Worm (Caenorhabditis elegans) whole organism, midembryonic: Measurements from ENCODE around the gene T24D5.2.

ENCODE experiments used
- T22C8.4 ChIP-seq: fragments of 200-800 bp; sonication (Bioruptor generic); IDR thresholded peaks from 2 replicates; pipeline ENCODE4 v1.3.6; 2022; ENCODE audit warnings: missing genetic modification characterization, missing compliant biosample characterization
- cog-1 ChIP-seq: sonication (generic microtip); optimal IDR thresholded peaks from 2 replicates; lab custom pipeline; 2016; ENCODE audit warnings: missing genetic modification characterization, missing compliant biosample characterization
- flt-1 ChIP-seq: fragments of 200-800 bp; sonication (Bioruptor generic); IDR thresholded peaks from 2 replicates; pipeline ENCODE4 v1.3.6; 2022; ENCODE audit warnings: missing genetic modification characterization, missing compliant biosample characterization
- klf-2 ChIP-seq: fragments of 200-800 bp; sonication (Bioruptor generic); conservative IDR thresholded peaks from 2 replicates; pipeline ENCODE4 v1.3.6; 2022; ENCODE audit warnings: missing genetic modification reagents, missing genetic modification characterization, missing compliant biosample characterization
- med-1 ChIP-seq: sonication (generic microtip); optimal IDR thresholded peaks from 2 replicates; lab custom pipeline; 2017; ENCODE audit warnings: missing genetic modification characterization, mild to moderate bottlenecking, missing compliant biosample characterization, antibody characterized with exemption, missing genetic modification reagents; ENCODE audit not compliant: insufficient read depth
- ref-1 ChIP-seq: fragments of 200-800 bp; sonication (Bioruptor generic); conservative IDR thresholded peaks from 2 replicates; pipeline ENCODE4 v1.3.6; 2022; ENCODE audit warnings: missing genetic modification reagents, missing genetic modification characterization, missing compliant biosample characterization
- tab-1 ChIP-seq: fragments of 200-800 bp; sonication (Bioruptor generic); IDR thresholded peaks from 2 replicates; pipeline ENCODE4 v1.3.6; 2022; ENCODE audit warnings: missing genetic modification characterization, missing compliant biosample characterization
- ztf-23 ChIP-seq: fragments of 200-800 bp; sonication (Bioruptor generic); IDR thresholded peaks from 2 replicates; pipeline ENCODE4 v1.3.6; 2022; ENCODE audit warnings: missing genetic modification reagents, missing genetic modification characterization, missing compliant biosample characterization
- ztf-29 ChIP-seq: fragments of 200-800 bp; sonication (Bioruptor generic); IDR thresholded peaks from 2 replicates; pipeline ENCODE4 v1.3.6; 2022; ENCODE audit warnings: missing genetic modification reagents, missing genetic modification characterization, missing compliant biosample characterization

DNA sequence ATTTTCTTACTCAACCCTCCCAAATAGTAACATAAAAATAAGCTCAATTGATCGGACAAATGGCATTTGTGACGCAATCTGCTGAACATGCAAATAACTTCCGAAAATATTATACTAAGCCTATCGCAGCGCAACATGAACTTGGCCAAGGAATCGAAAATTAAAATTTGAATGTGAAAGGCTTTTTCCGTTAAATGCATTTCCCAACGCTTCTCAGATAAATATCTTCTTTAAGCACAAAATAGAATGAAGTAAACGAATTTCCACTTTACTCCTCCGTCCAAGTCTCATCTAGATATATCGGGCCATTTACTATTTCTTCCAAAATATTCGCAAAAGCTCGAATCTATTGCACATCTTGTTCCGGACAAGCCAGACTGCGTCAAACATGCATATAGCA lies 37.2 kb downstream of the T24D5.2 start:
- TF ChIP-seq ztf-29 (no peak), med-1 (GFP tag; lab: Kevin White, UChicago) (no peak), T22C8.4 (GFP tag; lab: Robert Waterston, UW) (no peak), ref-1 (no peak), ztf-23 (no peak), cog-1 (no peak), klf-2 (GFP tag; lab: Robert Waterston, UW) (no peak), flt-1 (no peak), tab-1 (no peak)
